Worm (Caenorhabditis elegans) whole organism, late embryonic: ENCODE measurements around the gene che-12.

Experiments used
- Y22D7AL.16 ChIP-seq: sonication (generic microtip); optimal IDR thresholded peaks from 2 replicates; lab custom pipeline; 2016; ENCODE audit warnings: missing genetic modification characterization, missing compliant biosample characterization
- ceh-6 ChIP-seq: fragments of 200-800 bp; sonication (Bioruptor generic); optimal IDR thresholded peaks from 2 replicates; lab custom pipeline; 2018; ENCODE audit warnings: mild to moderate bottlenecking, missing genetic modification characterization, missing compliant biosample characterization
- ceh-9 ChIP-seq: sonication (generic microtip); optimal IDR thresholded peaks from 2 replicates; lab custom pipeline; 2016; ENCODE audit warnings: mild to moderate bottlenecking, missing genetic modification characterization, inconsistent platforms, missing compliant biosample characterization
- hlh-8 ChIP-seq: sonication (generic microtip); optimal IDR thresholded peaks from 2 replicates; lab custom pipeline; 2016; ENCODE audit warnings: missing genotype, missing genetic modification characterization, missing compliant biosample characterization
- lin-11 ChIP-seq: fragments of 200-800 bp; sonication (Bioruptor generic); optimal IDR thresholded peaks from 2 replicates; lab custom pipeline; 2018; ENCODE audit warnings: mild to moderate bottlenecking, missing genetic modification characterization, missing compliant biosample characterization
- nhr-11 ChIP-seq: fragments of 150-350 bp; optimal IDR thresholded peaks from 2 replicates; lab custom pipeline; 2014; ENCODE audit warnings: missing biosample characterization, missing genetic modification characterization
- syd-9 ChIP-seq: sonication (generic microtip); optimal IDR thresholded peaks from 2 replicates; lab custom pipeline; 2016; ENCODE audit warnings: mild to moderate bottlenecking, missing genetic modification characterization, moderate library complexity, missing compliant biosample characterization
- unc-55 ChIP-seq: sonication (generic microtip); optimal IDR thresholded peaks from 2 replicates; lab custom pipeline; 2017; ENCODE audit warnings: missing biosample characterization, missing genetic modification reagents, missing genetic modification characterization

DNA sequence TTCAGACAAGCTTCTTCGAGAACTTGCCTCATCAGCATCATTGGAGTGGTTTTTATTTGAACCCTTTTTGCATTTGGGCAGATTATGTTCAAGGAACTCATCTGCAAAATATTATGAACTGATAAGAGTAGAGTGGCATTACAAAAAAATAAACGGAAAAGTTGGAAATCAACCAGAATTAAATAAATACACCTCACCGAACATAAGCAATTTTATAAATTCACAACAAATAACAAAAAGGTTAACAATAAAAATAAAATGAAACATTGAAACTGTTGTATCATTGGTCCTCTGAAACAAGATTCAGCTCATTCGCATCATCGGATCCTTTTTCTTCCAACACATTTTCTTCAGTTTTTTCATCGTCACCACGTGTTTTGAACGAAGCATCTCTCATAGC, 10.1 kb upstream of the che-12 start, which contains the start of gene asps-1:
- TF ChIP-seq hlh-8 (tag; lab: Kevin White, UChicago) (no peak), unc-55 (GFP tag; lab: Kevin White, UChicago) (no peak), ceh-9 (no peak), lin-11 (tag; lab: Kevin White, UChicago) (no peak), ceh-6 (GFP tag; lab: Kevin White, UChicago) (no peak), syd-9 (no peak), nhr-11 (tag; lab: Kevin White, UChicago) (no peak), Y22D7AL.16 (tag; lab: Kevin White, UChicago) (no peak)
